Fruit fly (Drosophila melanogaster) whole organism, wandering third instar larva: ENCODE data around the gene CG32228.

Source experiments
- Abd-B ChIP-seq: fragments of >200 bp; optimal IDR thresholded peaks from 2 replicates; lab custom pipeline; 2017; ENCODE audit warnings: missing biosample characterization, missing genetic modification characterization
- CG32264 ChIP-seq: fragments of 200-800 bp; sonication (Bioruptor generic); optimal IDR thresholded peaks from 2 replicates; lab custom pipeline; 2016; ENCODE audit warnings: missing biosample characterization, missing genetic modification characterization
- CG9705 ChIP-seq: fragments of 200-800 bp; sonication (Bioruptor generic); optimal IDR thresholded peaks from 2 replicates; lab custom pipeline; 2018; ENCODE audit warnings: missing biosample characterization, mild to moderate bottlenecking, missing genetic modification characterization
- CrebA ChIP-seq: fragments of 200-800 bp; sonication (Bioruptor generic); optimal IDR thresholded peaks from 2 replicates; lab custom pipeline; 2016; ENCODE audit warnings: missing biosample characterization, mild to moderate bottlenecking, missing genetic modification characterization, borderline replicate concordance
- Dfd ChIP-seq: fragments of >200 bp; optimal IDR thresholded peaks from 2 replicates; lab custom pipeline; 2017; ENCODE audit warnings: missing biosample characterization, missing genetic modification characterization
- Dif ChIP-seq: fragments of 200-275, 200-300 bp; sonication (Bioruptor generic); optimal IDR thresholded peaks from 2 replicates; lab custom pipeline; 2018; ENCODE audit warnings: missing biosample characterization, missing genetic modification characterization; ENCODE audit not compliant: partially characterized antibody
- GATAd ChIP-seq: sonication (Bioruptor generic); optimal IDR thresholded peaks from 2 replicates; lab custom pipeline; 2016; ENCODE audit warnings: missing biosample characterization, missing genetic modification characterization
- HLH106 ChIP-seq: fragments of 200-800 bp; optimal IDR thresholded peaks from 3 replicates; lab custom pipeline; 2019; ENCODE audit warnings: missing biosample characterization, mild to moderate bottlenecking, missing genetic modification characterization, moderate library complexity
- Hnf4 ChIP-seq: fragments of 200-800 bp; sonication (Bioruptor generic); optimal IDR thresholded peaks from 2 replicates; lab custom pipeline; 2016; ENCODE audit warnings: missing biosample characterization, mild to moderate bottlenecking, missing genetic modification characterization
- Hr78 ChIP-seq: fragments of >200 bp; optimal IDR thresholded peaks from 2 replicates; lab custom pipeline; 2017; ENCODE audit warnings: missing biosample characterization, missing genetic modification characterization
- Hr83 ChIP-seq: fragments of 200-300 bp; sonication (Bioruptor generic); optimal IDR thresholded peaks from 2 replicates; lab custom pipeline; 2016; ENCODE audit warnings: missing biosample characterization, mild to moderate bottlenecking, missing genetic modification characterization, moderate library complexity; ENCODE audit not compliant: poor library complexity, severe bottlenecking
- Jra ChIP-seq: sonication (Bioruptor generic); optimal IDR thresholded peaks from 2 replicates; lab custom pipeline; 2016; ENCODE audit warnings: missing biosample characterization, missing genetic modification characterization
- Mio ChIP-seq: sonication (Bioruptor generic); optimal IDR thresholded peaks from 2 replicates; lab custom pipeline; 2016; ENCODE audit warnings: missing biosample characterization, missing genetic modification characterization
- Myc ChIP-seq: fragments of >200 bp; optimal IDR thresholded peaks from 2 replicates; lab custom pipeline; 2017
- N ChIP-seq: fragments of >200 bp; optimal IDR thresholded peaks from 2 replicates; lab custom pipeline; 2018; ENCODE audit warnings: missing biosample characterization, missing external identifiers, missing genetic modification characterization
- OdsH ChIP-seq: fragments of 200-800 bp; sonication (Bioruptor generic); optimal IDR thresholded peaks from 2 replicates; lab custom pipeline; 2016; ENCODE audit warnings: missing biosample characterization, mild to moderate bottlenecking, missing genetic modification characterization
- Rel ChIP-seq, 2 experiments: fragments of 200-800 bp; sonication (Bioruptor generic) in 1 of 2; optimal IDR thresholded peaks; 2 replicates in 1 of 2; 3 replicates in 1 of 2; lab custom pipeline; 2016 to 2019; ENCODE audit warnings: mild to moderate bottlenecking in 2 of 2, missing biosample characterization in 2 of 2, missing genetic modification characterization in 2 of 2, moderate library complexity in 1 of 2
- Sp1 ChIP-seq: fragments of 200-800 bp; sonication (Bioruptor generic); optimal IDR thresholded peaks from 3 replicates; lab custom pipeline; 2019; ENCODE audit warnings: missing biosample characterization, mild to moderate bottlenecking, missing genetic modification characterization, moderate library complexity
- Vsx2 ChIP-seq: fragments of 200-300, 225-300 bp; sonication (Bioruptor generic); optimal IDR thresholded peaks from 2 replicates; lab custom pipeline; 2018; ENCODE audit warnings: missing biosample characterization, missing genetic modification characterization; ENCODE audit not compliant: partially characterized antibody
- br ChIP-seq: fragments of 200-800 bp; sonication (Bioruptor generic); optimal IDR thresholded peaks from 2 replicates; lab custom pipeline; 2016; ENCODE audit warnings: missing biosample characterization, missing genetic modification characterization
- brk ChIP-seq: fragments of 200-800 bp; sonication (Bioruptor generic); optimal IDR thresholded peaks from 2 replicates; lab custom pipeline; 2016; ENCODE audit warnings: missing biosample characterization, mild to moderate bottlenecking, missing genetic modification characterization
- dl ChIP-seq, 2 experiments: fragments of 175-275, 200-275 bp in 1 of 2; fragments of 200-275 bp in 1 of 2; sonication (Bioruptor generic); optimal IDR thresholded peaks; lab custom pipeline; 2018; ENCODE audit warnings: mild to moderate bottlenecking in 2 of 2, missing biosample characterization in 2 of 2, missing genetic modification characterization in 2 of 2, moderate library complexity in 2 of 2; ENCODE audit not compliant: partially characterized antibody in 2 of 2, insufficient read depth in 1 of 2
- dmrt93B ChIP-seq: fragments of 200-800 bp; sonication (Bioruptor generic); optimal IDR thresholded peaks from 2 replicates; lab custom pipeline; 2018; ENCODE audit warnings: missing biosample characterization, mild to moderate bottlenecking, missing genetic modification characterization
- dsf ChIP-seq: sonication (Bioruptor generic); optimal IDR thresholded peaks from 2 replicates; lab custom pipeline; 2016; ENCODE audit warnings: missing biosample characterization, missing genetic modification characterization, borderline replicate concordance
- ey ChIP-seq: fragments of 200-800 bp; sonication (Bioruptor generic); optimal IDR thresholded peaks from 2 replicates; lab custom pipeline; 2016; ENCODE audit warnings: missing biosample characterization, missing genetic modification characterization
- foxo ChIP-seq, 2 experiments: fragments of 200-800 bp; sonication (Bioruptor generic); optimal IDR thresholded peaks; 2 replicates in 1 of 2; 3 replicates in 1 of 2; lab custom pipeline; 2016 to 2017; ENCODE audit warnings: missing biosample characterization in 2 of 2, missing genetic modification characterization in 2 of 2
- fru ChIP-seq: fragments of 200-800 bp; sonication (Bioruptor generic); optimal IDR thresholded peaks from 3 replicates; lab custom pipeline; 2016; ENCODE audit warnings: missing biosample characterization, mild to moderate bottlenecking, missing genetic modification characterization
- h ChIP-seq: fragments of 200-800 bp; sonication (Bioruptor generic); optimal IDR thresholded peaks from 3 replicates; lab custom pipeline; 2016; ENCODE audit warnings: missing biosample characterization, mild to moderate bottlenecking, missing genetic modification characterization
- jim ChIP-seq: fragments of 175-275, 200-325 bp; sonication (Bioruptor generic); optimal IDR thresholded peaks from 2 replicates; lab custom pipeline; 2016; ENCODE audit warnings: missing biosample characterization, mild to moderate bottlenecking, missing genetic modification characterization
- lola ChIP-seq: fragments of >200 bp; optimal IDR thresholded peaks from 2 replicates; lab custom pipeline; 2017; ENCODE audit warnings: missing biosample characterization, missing genetic modification characterization
- pan ChIP-seq: fragments of >200 bp; optimal IDR thresholded peaks from 2 replicates; lab custom pipeline; 2017
- psq ChIP-seq: fragments of 200-800 bp; sonication (Bioruptor generic); optimal IDR thresholded peaks from 3 replicates; lab custom pipeline; 2017; ENCODE audit warnings: missing biosample characterization, mild to moderate bottlenecking, missing genetic modification characterization, moderate library complexity
- rgr ChIP-seq: fragments of 200-800 bp; sonication (Bioruptor generic); optimal IDR thresholded peaks from 3 replicates; lab custom pipeline; 2016; ENCODE audit warnings: missing biosample characterization, mild to moderate bottlenecking, missing genetic modification characterization
- sage ChIP-seq: fragments of 200-800 bp; sonication (Bioruptor generic); optimal IDR thresholded peaks from 2 replicates; lab custom pipeline; 2016; ENCODE audit warnings: missing biosample characterization, mild to moderate bottlenecking, missing genetic modification characterization
- sv ChIP-seq: fragments of 200-800 bp; sonication (Bioruptor generic); optimal IDR thresholded peaks from 3 replicates; lab custom pipeline; 2016; ENCODE audit warnings: missing biosample characterization, missing genetic modification characterization
- tai ChIP-seq: sonication (Bioruptor generic); optimal IDR thresholded peaks from 2 replicates; lab custom pipeline; 2016; ENCODE audit warnings: missing biosample characterization, missing genetic modification characterization
- usp ChIP-seq: fragments of >200 bp; optimal IDR thresholded peaks from 2 replicates; lab custom pipeline; 2017; ENCODE audit warnings: missing biosample characterization, missing genetic modification characterization
- woc ChIP-seq: sonication (Bioruptor generic); optimal IDR thresholded peaks from 2 replicates; lab custom pipeline; 2016; ENCODE audit warnings: missing biosample characterization, mild to moderate bottlenecking, missing genetic modification characterization

CG32228 gene

DNA sequence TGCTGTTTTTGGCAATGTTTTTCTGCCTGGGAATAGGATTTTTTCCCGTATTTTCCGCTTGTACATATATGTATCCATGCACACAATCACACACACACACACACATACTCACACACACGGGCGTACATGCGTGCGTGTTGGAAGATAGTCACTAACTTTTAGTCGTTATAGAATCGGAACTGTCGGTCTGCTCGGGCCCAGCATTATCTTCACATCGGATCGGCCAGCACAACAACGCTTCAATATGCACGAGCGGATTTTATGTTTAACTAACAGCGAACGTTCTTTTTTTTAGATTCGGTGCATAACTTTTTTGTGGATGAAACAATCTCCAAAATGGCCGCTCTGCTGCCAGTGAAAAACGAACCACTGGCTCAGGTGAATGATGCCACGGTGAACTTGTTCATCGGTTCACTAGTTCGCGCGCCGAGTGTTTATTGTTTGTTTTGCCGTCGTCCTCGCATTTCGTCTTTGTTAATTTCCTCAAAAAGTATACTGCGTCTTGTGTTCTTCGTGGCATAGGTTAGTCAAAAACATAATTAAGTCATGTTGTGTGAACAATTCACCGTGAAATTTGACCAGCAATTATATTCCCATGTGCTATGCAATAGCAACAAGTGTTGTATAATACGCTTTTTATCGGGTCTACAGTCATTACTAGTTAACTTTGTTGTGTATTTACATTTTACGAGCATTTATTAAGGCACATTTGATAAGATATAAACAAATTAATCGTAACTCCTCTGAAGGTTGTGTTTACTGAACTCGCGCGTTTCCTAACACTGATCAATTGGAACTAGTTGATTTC is 24.2 kb upstream of the CG32228 start, which contains the start of the genes CG6951 and CG17233:
Gene CG6951 (plus strand): TSS at position 105 of the 808 bp plus-strand sequence.
Gene CG17233 (minus strand): TSS at position 741 of the 808 bp plus-strand sequence.
- TF ChIP-seq HLH106 (tag; lab: Kevin White, UChicago) (no peak), lola (GFP tag; lab: Kevin White, UChicago) (no peak), ey (GFP tag; lab: Kevin White, UChicago) (no peak), sage (no peak), GATAd (no peak), Hr78 (GFP tag; lab: Kevin White, UChicago) (no peak), CrebA (GFP tag; lab: Kevin White, UChicago) (no peak), Rel (GFP tag; optimal IDR thresholded peaks at IDR 0.05; lab: Kevin White, UChicago) (no peak), Rel (tag; optimal IDR thresholded peaks at IDR 0.05; lab: Kevin White, UChicago) (peak; percentile 20), psq (GFP tag; lab: Kevin White, UChicago) (no peak), h (GFP tag; lab: Kevin White, UChicago) (no peak), OdsH (GFP tag; lab: Kevin White, UChicago) (no peak), Vsx2 (GFP tag; lab: Kevin White, UChicago) (peak; percentile 47), Jra (GFP tag; lab: Kevin White, UChicago) (no peak), dmrt93B (GFP tag; lab: Kevin White, UChicago) (no peak)

DNA sequence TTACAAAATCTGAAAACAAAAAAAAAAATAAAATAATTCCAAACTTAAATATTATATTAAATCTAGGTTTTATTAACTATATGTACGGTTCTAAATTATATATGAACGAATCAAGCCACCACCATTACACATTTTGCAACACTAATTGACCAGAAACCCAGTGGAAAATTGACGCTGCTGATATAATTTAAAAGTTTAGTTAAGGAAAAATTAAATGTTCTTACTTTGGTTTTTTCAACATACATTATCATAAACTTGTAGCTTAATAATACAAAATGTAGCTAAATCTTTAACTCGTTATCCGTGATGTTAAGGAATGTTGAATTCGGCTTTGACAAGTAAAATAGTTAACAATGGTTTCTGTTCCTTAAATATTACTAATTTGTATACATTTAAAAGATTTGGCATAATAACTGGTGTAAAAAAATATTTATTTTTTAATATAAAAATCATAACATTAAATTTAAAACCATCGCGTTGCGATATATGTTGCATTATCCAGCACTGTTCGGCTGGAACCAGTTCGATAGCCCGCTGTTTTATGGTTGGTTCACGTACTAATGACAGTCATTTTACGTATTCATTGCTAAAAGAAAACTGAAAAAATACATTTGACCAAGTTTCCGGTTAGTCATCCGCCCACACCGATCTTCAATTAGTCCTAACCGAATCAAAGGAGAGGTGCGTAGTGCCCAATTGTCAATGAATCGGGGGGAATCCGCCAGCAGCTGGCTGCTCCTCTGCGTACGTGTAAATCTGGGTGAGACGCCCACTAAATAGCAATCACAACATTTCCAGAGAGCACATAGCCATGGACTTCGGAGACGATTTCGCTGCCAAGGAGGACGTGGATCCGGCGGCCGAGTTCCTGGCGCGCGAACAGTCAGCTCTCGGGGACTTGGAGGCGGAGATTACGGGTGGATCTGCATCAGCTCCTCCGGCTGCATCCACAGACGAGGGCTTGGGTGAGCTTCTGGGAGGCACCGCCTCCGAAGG is 23.3 kb upstream of the CG32228 start:
- TF ChIP-seq HLH106 (tag; lab: Kevin White, UChicago) (peak; percentile 60), brk (GFP tag; lab: Kevin White, UChicago) (peak; percentile 67), Hnf4 (GFP tag; lab: Kevin White, UChicago) (peak; percentile 53), dsf (peak; percentile 49), sage (peak; percentile 6), jim (GFP tag; lab: Kevin White, UChicago) (no peak), fru (GFP tag; lab: Kevin White, UChicago) (peak; percentile 36), Vsx2 (GFP tag; lab: Kevin White, UChicago) (no peak), GATAd (no peak), woc (GFP tag; lab: Kevin White, UChicago) (peak; percentile 30), CG9705 (GFP tag; lab: Kevin White, UChicago) (peak; percentile 26), Rel (GFP tag; optimal IDR thresholded peaks at IDR 0.05; lab: Kevin White, UChicago) (no peak), Rel (tag; optimal IDR thresholded peaks at IDR 0.05; lab: Kevin White, UChicago) (no peak), br (GFP tag; lab: Kevin White, UChicago) (no peak), Abd-B (no peak), Mio (GFP tag; lab: Kevin White, UChicago) (no peak), dl (GFP tag; optimal IDR thresholded peaks at IDR 0.05; lab: Kevin White, UChicago; ENCODE audit: insufficient read depth in 1 of 2, partially characterized antibody in 2 of 2) (no peak), lola (GFP tag; lab: Kevin White, UChicago) (no peak), psq (GFP tag; lab: Kevin White, UChicago) (peak; percentile 48), N (GFP tag; lab: Kevin White, UChicago) (no peak), Jra (GFP tag; lab: Kevin White, UChicago) (no peak), sv (peak; percentile 33), Sp1 (GFP tag; lab: Kevin White, UChicago) (peak; percentile 68), pan (lab: Kevin White, UChicago) (no peak), CG32264 (GFP tag; lab: Kevin White, UChicago) (no peak), Hr78 (GFP tag; lab: Kevin White, UChicago) (no peak), OdsH (GFP tag; lab: Kevin White, UChicago) (peak; percentile 38), h (GFP tag; lab: Kevin White, UChicago) (peak; percentile 26), Hr83 (GFP tag; lab: Kevin White, UChicago) (peak; percentile 46), usp (GFP tag; lab: Kevin White, UChicago) (no peak), ey (GFP tag; lab: Kevin White, UChicago) (peak; percentile 6), Dif (GFP tag; lab: Kevin White, UChicago) (no peak), tai (GFP tag; lab: Kevin White, UChicago) (no peak), Dfd (no peak), foxo (GFP tag; optimal IDR thresholded peaks at IDR 0.05; lab: Kevin White, UChicago) (peak in 1 of 2 experiments; percentile 62), rgr (GFP tag; lab: Kevin White, UChicago) (peak; percentile 58), Myc (no peak), CrebA (GFP tag; lab: Kevin White, UChicago) (no peak), dmrt93B (GFP tag; lab: Kevin White, UChicago) (peak; percentile 45)
- TF ChIP-seq, all 38 proteins: peak for 18
